Worm (Caenorhabditis elegans) whole organism, L4 larva: ENCODE results near the gene T28A11.20.

Source experiments
- F37D6.2 ChIP-seq: sonication (generic microtip); optimal IDR thresholded peaks from 2 replicates; lab custom pipeline; 2016; ENCODE audit warnings: mild to moderate bottlenecking, missing genetic modification characterization, missing compliant biosample characterization
- Y48G9A.11 ChIP-seq: fragments of 200-800 bp; sonication (Bioruptor generic); IDR thresholded peaks from 2 replicates; pipeline ENCODE4 v1.3.6; 2022; ENCODE audit warnings: missing genetic modification reagents, missing genetic modification characterization, missing compliant biosample characterization
- Y75B8A.6 ChIP-seq: fragments of 200-800 bp; sonication (Bioruptor generic); IDR thresholded peaks from 2 replicates; pipeline ENCODE4 v1.3.6; 2022; ENCODE audit warnings: missing genetic modification reagents, missing genetic modification characterization, missing compliant biosample characterization
- ZK337.2 ChIP-seq: fragments of 200-800 bp; sonication (Bioruptor generic); IDR thresholded peaks from 2 replicates; pipeline ENCODE4 v1.3.6; 2022; ENCODE audit warnings: missing genetic modification reagents, missing genetic modification characterization, missing compliant biosample characterization
- aha-1 ChIP-seq: fragments of 150-350 bp; peaks from one replicate; lab custom pipeline; 2014; ENCODE audit warnings: missing biosample characterization, missing genetic modification characterization
- ama-1 ChIP-seq: fragments of 150-350 bp; optimal IDR thresholded peaks from 2 replicates; lab custom pipeline; 2014; ENCODE audit warnings: inconsistent platforms, mixed read lengths
- ceh-20 ChIP-seq: fragments of 200-800 bp; sonication (Bioruptor generic); IDR thresholded peaks from 2 replicates; pipeline ENCODE4 v1.3.6; 2022; ENCODE audit warnings: missing genetic modification reagents, missing genetic modification characterization, missing compliant biosample characterization
- ceh-28 ChIP-seq: fragments of 150-350 bp; optimal IDR thresholded peaks from 2 replicates; lab custom pipeline; 2014; ENCODE audit warnings: missing biosample characterization, missing genetic modification reagents, missing genetic modification characterization
- ceh-62 ChIP-seq: sonication (generic microtip); optimal IDR thresholded peaks from 2 replicates; lab custom pipeline; 2017; ENCODE audit warnings: missing biosample characterization, missing genetic modification characterization
- ctbp-1 ChIP-seq: fragments of 200-800 bp; sonication (Bioruptor generic); IDR thresholded peaks from 2 replicates; pipeline ENCODE4 v1.3.6; 2022; ENCODE audit warnings: missing genetic modification reagents, missing genetic modification characterization, missing compliant biosample characterization
- daf-12 ChIP-seq: fragments of 150-350 bp; optimal IDR thresholded peaks from 2 replicates; lab custom pipeline; 2014; ENCODE audit warnings: missing biosample characterization, missing genetic modification reagents, missing genetic modification characterization
- daf-16 ChIP-seq, 3 experiments: sonication (generic microtip); optimal IDR thresholded peaks; 2 replicates each; lab custom pipeline; 2016 to 2017; ENCODE audit warnings: missing genetic modification characterization in 3 of 3, missing genetic modification reagents in 3 of 3, mild to moderate bottlenecking in 2 of 3, missing compliant biosample characterization in 2 of 3, missing biosample characterization in 1 of 3, moderate library complexity in 1 of 3
- dmd-6 ChIP-seq: fragments of 200-800 bp; sonication (Bioruptor generic); IDR thresholded peaks from 2 replicates; pipeline ENCODE4 v1.3.6; 2022; ENCODE audit warnings: missing genetic modification reagents, missing genetic modification characterization, missing compliant biosample characterization
- dpl-1 ChIP-seq: fragments of 150-350 bp; optimal IDR thresholded peaks from 2 replicates; lab custom pipeline; 2014; ENCODE audit warnings: missing biosample characterization, missing genetic modification reagents, missing genetic modification characterization
- duxl-1 ChIP-seq: sonication (generic microtip); optimal IDR thresholded peaks from 2 replicates; lab custom pipeline; 2016; ENCODE audit warnings: mild to moderate bottlenecking, missing genetic modification characterization, moderate library complexity, missing compliant biosample characterization; ENCODE audit not compliant: poor library complexity
- egl-27 ChIP-seq: sonication (generic microtip); optimal IDR thresholded peaks from 3 replicates; lab custom pipeline; 2017; ENCODE audit warnings: missing biosample characterization, missing genetic modification reagents, missing genetic modification characterization
- fos-1 ChIP-seq: fragments of 150-350 bp; optimal IDR thresholded peaks from 2 replicates; lab custom pipeline; 2014; ENCODE audit warnings: missing biosample characterization, missing genetic modification characterization
- gei-8 ChIP-seq: fragments of 200-800 bp; sonication (Bioruptor generic); optimal IDR thresholded peaks from 2 replicates; lab custom pipeline; 2018; ENCODE audit warnings: mild to moderate bottlenecking, missing genetic modification characterization, missing compliant biosample characterization
- hif-1 ChIP-seq, 2 experiments: sonication (generic microtip); optimal IDR thresholded peaks; 2 replicates each; lab custom pipeline; 2016 to 2017; ENCODE audit warnings: missing compliant biosample characterization in 2 of 2, missing genetic modification characterization in 2 of 2, missing genetic modification reagents in 2 of 2, missing genotype in 2 of 2, mild to moderate bottlenecking in 1 of 2
- hlh-11 ChIP-seq: fragments of 200-800 bp; sonication (Bioruptor generic); optimal IDR thresholded peaks from 2 replicates; lab custom pipeline; 2018; ENCODE audit warnings: mild to moderate bottlenecking, missing genetic modification characterization, missing compliant biosample characterization
- hlh-30 ChIP-seq: sonication (generic microtip); optimal IDR thresholded peaks from 2 replicates; lab custom pipeline; 2017; ENCODE audit warnings: antibody characterized with exemption, mild to moderate bottlenecking, missing genetic modification characterization, missing compliant biosample characterization; ENCODE audit not compliant: insufficient read depth
- lim-7 ChIP-seq: fragments of 200-800 bp; sonication (Bioruptor generic); IDR thresholded peaks from 2 replicates; pipeline ENCODE4 v1.3.6; 2022; ENCODE audit warnings: missing genetic modification characterization, missing compliant biosample characterization
- lin-15B ChIP-seq: fragments of 150-350 bp; sonication (generic microtip); optimal IDR thresholded peaks from 3 replicates; lab custom pipeline; 2014; ENCODE audit warnings: missing biosample characterization, missing genetic modification characterization
- lin-29 ChIP-seq: fragments of 200-800 bp; sonication (Bioruptor generic); IDR thresholded peaks from 2 replicates; pipeline ENCODE4 v1.3.6; 2022; ENCODE audit warnings: missing genetic modification reagents, missing genetic modification characterization, missing compliant biosample characterization
- lin-39 ChIP-seq: fragments of 150-350 bp; optimal IDR thresholded peaks from 2 replicates; lab custom pipeline; 2014; ENCODE audit warnings: missing biosample characterization, missing genetic modification reagents, missing genetic modification characterization
- mdl-1 ChIP-seq, 2 experiments: fragments of 150-350 bp in 1 of 2; sonication (generic microtip) in 1 of 2; optimal IDR thresholded peaks; 2 replicates each; lab custom pipeline; 2014 to 2017; ENCODE audit warnings: missing biosample characterization in 2 of 2, missing genetic modification characterization in 2 of 2
- mep-1 ChIP-seq: fragments of 150-350 bp; sonication (generic microtip); optimal IDR thresholded peaks from 3 replicates; lab custom pipeline; 2014; ENCODE audit warnings: missing biosample characterization, missing genetic modification characterization
- mes-2 ChIP-seq: sonication (generic microtip); optimal IDR thresholded peaks from 2 replicates; lab custom pipeline; 2016; ENCODE audit warnings: missing genotype, mild to moderate bottlenecking, missing genetic modification characterization, missing compliant biosample characterization; ENCODE audit not compliant: poor library complexity, severe bottlenecking
- mxl-2 ChIP-seq: fragments of 200-800 bp; sonication (Bioruptor generic); conservative IDR thresholded peaks from 2 replicates; pipeline ENCODE4 v1.3.6; 2022; ENCODE audit warnings: missing genetic modification reagents, missing genetic modification characterization, missing compliant biosample characterization
- mxl-3 ChIP-seq: fragments of 200-800 bp; sonication (Bioruptor generic); optimal IDR thresholded peaks from 2 replicates; lab custom pipeline; 2018; ENCODE audit warnings: mild to moderate bottlenecking, missing genetic modification characterization, missing compliant biosample characterization
- nhr-10 ChIP-seq: fragments of 150-350 bp; optimal IDR thresholded peaks from 2 replicates; lab custom pipeline; 2014; ENCODE audit warnings: missing biosample characterization, missing genetic modification characterization
- nhr-11 ChIP-seq: fragments of 150-350 bp; optimal IDR thresholded peaks from 2 replicates; lab custom pipeline; 2014; ENCODE audit warnings: missing biosample characterization, missing genetic modification characterization
- nhr-111 ChIP-seq: fragments of 200-800 bp; sonication (Bioruptor generic); optimal IDR thresholded peaks from 2 replicates; lab custom pipeline; 2018; ENCODE audit warnings: mild to moderate bottlenecking, missing genetic modification characterization, missing compliant biosample characterization
- nhr-25 ChIP-seq: sonication (generic microtip); optimal IDR thresholded peaks from 2 replicates; lab custom pipeline; 2017; ENCODE audit warnings: missing genetic modification characterization, mild to moderate bottlenecking, missing compliant biosample characterization, antibody characterized with exemption, moderate library complexity, borderline replicate concordance; ENCODE audit not compliant: insufficient read depth
- nhr-76 ChIP-seq: fragments of 150-350 bp; optimal IDR thresholded peaks from 2 replicates; lab custom pipeline; 2014; ENCODE audit warnings: missing biosample characterization, missing genetic modification characterization
- nhr-77 ChIP-seq: fragments of 150-350 bp; optimal IDR thresholded peaks from 2 replicates; lab custom pipeline; 2014; ENCODE audit warnings: missing biosample characterization, missing genetic modification characterization
- pqm-1 ChIP-seq: sonication (generic microtip); optimal IDR thresholded peaks from 2 replicates; lab custom pipeline; 2017; ENCODE audit warnings: missing biosample characterization, missing genetic modification characterization
- saeg-2 ChIP-seq: fragments of 200-800 bp; sonication (Bioruptor generic); IDR thresholded peaks from 2 replicates; pipeline ENCODE4 v1.3.6; 2022; ENCODE audit warnings: missing genetic modification reagents, missing genetic modification characterization, missing compliant biosample characterization
- sdz-12 ChIP-seq: fragments of 200-800 bp; sonication (Bioruptor generic); optimal IDR thresholded peaks from 2 replicates; lab custom pipeline; 2018; ENCODE audit warnings: mild to moderate bottlenecking, missing genetic modification characterization, missing compliant biosample characterization
- spr-1 ChIP-seq: sonication (generic microtip); optimal IDR thresholded peaks from 2 replicates; lab custom pipeline; 2016; ENCODE audit warnings: mild to moderate bottlenecking, missing genetic modification characterization, missing compliant biosample characterization
- unc-62 ChIP-seq, 3 experiments: fragments of 150-350 bp in 1 of 3; sonication (generic microtip); optimal IDR thresholded peaks in 2 of 3; peaks in 1 of 3; 1 replicate in 1 of 3; 2 replicates in 2 of 3; lab custom pipeline; 2014 to 2017; ENCODE audit warnings: missing biosample characterization in 3 of 3, missing genetic modification characterization in 3 of 3, missing genetic modification reagents in 3 of 3, missing genotype in 1 of 3
- zfp-3 ChIP-seq: fragments of 200-800 bp; sonication (Bioruptor generic); conservative IDR thresholded peaks from 2 replicates; pipeline ENCODE4 v1.3.6; 2022; ENCODE audit warnings: missing genetic modification reagents, missing genetic modification characterization, missing compliant biosample characterization
- zip-11 ChIP-seq: fragments of 200-800 bp; sonication (Bioruptor generic); IDR thresholded peaks from 2 replicates; pipeline ENCODE4 v1.3.6; 2022; ENCODE audit warnings: missing genetic modification characterization, missing compliant biosample characterization
- zip-2 ChIP-seq: fragments of 150-350 bp; optimal IDR thresholded peaks from 2 replicates; lab custom pipeline; 2014; ENCODE audit warnings: missing biosample characterization, missing genetic modification characterization

The T28A11.20 gene

DNA sequence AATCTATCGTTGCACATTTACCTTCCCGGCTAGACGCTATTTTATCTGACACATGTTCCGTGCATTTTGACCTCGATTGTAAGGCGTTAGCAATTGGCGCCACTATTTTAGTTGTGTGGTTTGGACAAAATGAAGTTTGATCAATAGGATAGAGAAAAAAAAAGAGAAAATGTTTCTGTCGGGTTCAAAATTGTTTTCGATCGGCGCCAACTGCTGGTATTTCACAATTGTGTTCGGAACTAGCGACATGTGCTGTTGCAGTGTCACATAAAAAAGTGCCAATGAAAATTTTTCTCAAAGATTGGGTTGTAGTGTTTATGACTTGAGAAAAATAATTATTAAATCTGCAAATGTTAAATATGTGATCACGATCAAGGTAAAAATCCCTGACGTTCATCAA, 6.1 kb upstream of the T28A11.20 start (continued):
- TF ChIP-seq zip-11 (GFP tag; lab: Robert Waterston, UW) (no peak), sdz-12 (no peak), duxl-1 (tag; lab: Kevin White, UChicago) (no peak), nhr-25 (tag; lab: Kevin White, UChicago) (no peak), lin-39 (tag; lab: Kevin White, UChicago) (no peak), spr-1 (tag; lab: Kevin White, UChicago) (no peak), mdl-1 (tag; optimal IDR thresholded peaks at IDR 0.05; lab: Kevin White, UChicago) (no peak), daf-16 (GFP tag; optimal IDR thresholded peaks at IDR 0.05; lab: Kevin White, UChicago) (peak in 1 of 2 experiments; percentile 86), daf-16 (tag; optimal IDR thresholded peaks at IDR 0.05; lab: Kevin White, UChicago) (no peak), mep-1 (tag; lab: Kevin White, UChicago) (no peak), pqm-1 (tag; lab: Kevin White, UChicago) (no peak), nhr-111 (GFP tag; lab: Kevin White, UChicago) (no peak), daf-12 (tag; lab: Kevin White, UChicago) (no peak), fos-1 (tag; lab: Kevin White, UChicago) (no peak), gei-8 (GFP tag; lab: Kevin White, UChicago) (no peak), zfp-3 (GFP tag; lab: Robert Waterston, UW) (no peak), saeg-2 (GFP tag; lab: Robert Waterston, UW) (no peak)

DNA sequence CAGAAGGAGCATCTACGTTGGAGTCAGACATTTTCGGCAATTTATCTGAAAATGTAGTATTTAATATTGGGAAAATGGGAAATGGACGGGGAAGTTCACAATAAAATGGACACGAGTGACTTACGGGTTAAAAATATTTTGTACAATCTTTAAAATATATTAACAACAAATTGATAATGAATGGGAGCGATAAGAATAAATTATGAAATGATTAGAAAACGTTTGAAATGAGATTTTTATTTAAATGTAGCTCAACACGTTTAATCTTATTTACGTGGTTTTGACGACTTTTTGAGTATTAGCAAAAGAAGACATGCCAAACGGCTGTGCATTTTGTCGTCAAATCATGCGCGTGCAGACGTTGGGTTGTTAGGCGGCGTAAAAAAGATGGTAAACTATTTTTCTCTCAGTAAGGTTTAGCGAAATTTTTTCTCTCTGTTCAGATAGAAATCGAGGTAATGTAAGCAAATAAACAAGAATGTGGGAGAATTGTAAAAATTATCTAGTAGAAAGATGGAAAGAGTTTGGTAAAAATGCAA, 5.1 kb upstream of the T28A11.20 start, which contains the start of gene fbxa-64:
Gene fbxa-64 (minus strand): TSS at position 51 of the 539 bp plus-strand sequence.
- TF ChIP-seq mes-2 (tag; lab: Kevin White, UChicago), result peak; percentile 50
- TF ChIP-seq dpl-1 (GFP tag; lab: Kevin White, UChicago), result peak; percentile 7
- peak in 1 of 2 experiments; percentile 8 for TF ChIP-seq unc-62 (GFP tag; optimal IDR thresholded peaks at IDR 0.05 in 1 of 2; lab: Kevin White, UChicago)
- no peak for TF ChIP-seq unc-62 (tag; optimal IDR thresholded peaks at IDR 0.05; lab: Kevin White, UChicago)
- TF ChIP-seq egl-27 (tag; lab: Kevin White, UChicago), result no peak
- no peak for TF ChIP-seq nhr-25 (tag; lab: Kevin White, UChicago)
- no peak for TF ChIP-seq hlh-30 (tag; lab: Kevin White, UChicago)
- no peak for TF ChIP-seq mxl-2
- TF ChIP-seq ama-1 (lab: Kevin White, UChicago), result no peak
- TF ChIP-seq, all 104 proteins: peak for 3

DNA sequence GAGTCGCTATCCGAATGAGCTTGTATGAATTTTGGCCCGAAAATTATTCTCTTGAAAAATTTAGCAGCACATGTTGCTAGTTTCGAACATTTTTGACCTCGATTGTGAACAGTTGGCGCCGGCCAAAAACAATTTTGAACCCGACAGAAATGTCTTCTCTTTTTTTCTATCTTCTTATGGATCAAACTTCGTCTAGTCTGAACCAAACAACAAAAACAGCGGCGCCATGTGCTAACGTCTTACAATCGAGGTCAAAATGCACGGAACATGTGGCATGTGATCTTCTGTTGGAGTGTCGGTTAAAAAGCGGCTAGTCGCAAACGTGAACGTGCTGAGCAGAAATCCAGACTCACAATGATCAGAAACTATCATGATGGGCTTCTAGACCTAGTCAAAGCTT, 3.1 kb upstream of the T28A11.20 start:
- TF ChIP-seq unc-62 (GFP tag; optimal IDR thresholded peaks at IDR 0.05 in 1 of 2; lab: Kevin White, UChicago) (peak in 1 of 2 experiments; percentile 80), unc-62 (tag; optimal IDR thresholded peaks at IDR 0.05; lab: Kevin White, UChicago) (no peak), Y48G9A.11 (GFP tag; lab: Robert Waterston, UW) (no peak), lin-15B (tag; lab: Kevin White, UChicago) (no peak), ceh-20 (GFP tag; lab: Robert Waterston, UW) (0 out of 2 replicates have a peak, but pooled peaks have one; percentile 26), nhr-10 (tag; lab: Kevin White, UChicago) (no peak), nhr-111 (GFP tag; lab: Kevin White, UChicago) (no peak), hif-1 (tag; optimal IDR thresholded peaks at IDR 0.05; lab: Kevin White, UChicago) (no peak), dpl-1 (GFP tag; lab: Kevin White, UChicago) (no peak), nhr-76 (tag; lab: Kevin White, UChicago) (no peak), dmd-6 (GFP tag; lab: Robert Waterston, UW) (peak; percentile 56), ZK337.2 (GFP tag; lab: Robert Waterston, UW) (no peak), ceh-62 (tag; lab: Kevin White, UChicago) (no peak), ceh-28 (tag; lab: Kevin White, UChicago) (no peak), nhr-77 (no peak), hlh-30 (tag; lab: Kevin White, UChicago) (peak; percentile 16), Y75B8A.6 (no peak), daf-16 (GFP tag; optimal IDR thresholded peaks at IDR 0.05; lab: Kevin White, UChicago) (peak in 1 of 2 experiments; percentile 90), daf-16 (tag; optimal IDR thresholded peaks at IDR 0.05; lab: Kevin White, UChicago) (no peak), zip-2 (tag; lab: Kevin White, UChicago) (no peak), hlh-11 (tag; lab: Kevin White, UChicago) (peak; percentile 70), lim-7 (GFP tag; lab: Robert Waterston, UW) (no peak), aha-1 (tag; lab: Kevin White, UChicago) (no peak), mxl-3 (GFP tag; lab: Kevin White, UChicago) (peak; percentile 49), F37D6.2 (tag; lab: Kevin White, UChicago) (no peak), lin-29 (no peak), nhr-11 (tag; lab: Kevin White, UChicago) (peak; percentile 15), ctbp-1 (no peak), egl-27 (tag; lab: Kevin White, UChicago) (no peak)
